Fruit fly (Drosophila melanogaster) whole organism, embryonic: ENCODE measurements around the gene Pp1-87B.

Source experiments
- Abd-B ChIP-seq: fragments of 200-800 bp; sonication (Bioruptor generic); optimal IDR thresholded peaks from 2 replicates; lab custom pipeline; 2018; ENCODE audit warnings: missing biosample characterization, mild to moderate bottlenecking, missing genetic modification characterization, moderate library complexity
- Ada2b ChIP-seq: fragments of 200-800 bp; sonication (Bioruptor generic); IDR thresholded peaks from 2 replicates; pipeline ENCODE4 v1.3.6; 2022; ENCODE audit warnings: missing biosample characterization, missing genetic modification characterization
- BEAF-32 ChIP-seq: fragments of 200-800 bp; sonication (Bioruptor generic); optimal IDR thresholded peaks from 3 replicates; lab custom pipeline; 2017; ENCODE audit warnings: missing biosample characterization, missing genetic modification characterization, mild to moderate bottlenecking, moderate library complexity, missing genetic modification reagents
- BtbVII ChIP-seq: fragments of 200-800 bp; sonication (Bioruptor generic); optimal IDR thresholded peaks from 3 replicates; lab custom pipeline; 2017; ENCODE audit warnings: missing biosample characterization, mild to moderate bottlenecking, missing genetic modification characterization
- CG10565 ChIP-seq: fragments of 200-800 bp; sonication (Bioruptor generic); optimal IDR thresholded peaks from 3 replicates; lab custom pipeline; 2016; ENCODE audit warnings: missing biosample characterization, mild to moderate bottlenecking, missing genetic modification characterization
- CG10654 ChIP-seq: fragments of 200-800 bp; sonication (Bioruptor generic); optimal IDR thresholded peaks from 2 replicates; lab custom pipeline; 2016; ENCODE audit warnings: missing biosample characterization, missing genetic modification characterization
- CG11695 ChIP-seq: fragments of 200-800 bp; sonication (Bioruptor generic); IDR thresholded peaks from 3 replicates; pipeline ENCODE4 v1.3.6; 2022; ENCODE audit warnings: missing biosample characterization, missing genetic modification characterization
- CG15073 ChIP-seq: fragments of 200-800 bp; sonication (Bioruptor generic); optimal IDR thresholded peaks from 2 replicates; lab custom pipeline; 2016; ENCODE audit warnings: missing biosample characterization, missing genetic modification characterization
- CG15269 ChIP-seq: fragments of 200-800 bp; sonication (Bioruptor generic); optimal IDR thresholded peaks from 2 replicates; lab custom pipeline; 2018; ENCODE audit warnings: missing biosample characterization, mild to moderate bottlenecking, missing genetic modification characterization, moderate library complexity
- CG15479 ChIP-seq: fragments of 200-800 bp; sonication (Bioruptor generic); optimal IDR thresholded peaks from 3 replicates; lab custom pipeline; 2019; ENCODE audit warnings: missing biosample characterization, mild to moderate bottlenecking, missing genetic modification characterization, moderate library complexity
- CG1602 ChIP-seq: fragments of 200-800 bp; sonication (Bioruptor generic); optimal IDR thresholded peaks from 3 replicates; lab custom pipeline; 2016; ENCODE audit warnings: missing biosample characterization, missing genetic modification characterization
- CG1832 ChIP-seq: fragments of 200-800 bp; sonication (Bioruptor generic); optimal IDR thresholded peaks from 2 replicates; lab custom pipeline; 2017; ENCODE audit warnings: missing biosample characterization, mild to moderate bottlenecking, missing genetic modification characterization, inconsistent platforms
- CG18476 ChIP-seq: fragments of 200-800 bp; sonication (Bioruptor generic); optimal IDR thresholded peaks from 2 replicates; lab custom pipeline; 2016; ENCODE audit warnings: missing biosample characterization, mild to moderate bottlenecking, missing genetic modification characterization
- CG31365 ChIP-seq: fragments of 200-800 bp; sonication (Bioruptor generic); optimal IDR thresholded peaks from 2 replicates; lab custom pipeline; 2018; ENCODE audit warnings: missing biosample characterization, mild to moderate bottlenecking, missing genetic modification characterization
- CG3407 ChIP-seq: fragments of 200-800 bp; sonication (Bioruptor generic); optimal IDR thresholded peaks from 2 replicates; lab custom pipeline; 2018; ENCODE audit warnings: missing biosample characterization, mild to moderate bottlenecking, missing genetic modification characterization
- CG4707 ChIP-seq: fragments of 200-800 bp; sonication (Bioruptor generic); optimal IDR thresholded peaks from 2 replicates; lab custom pipeline; 2018; ENCODE audit warnings: missing biosample characterization, mild to moderate bottlenecking, missing genetic modification characterization, moderate library complexity
- CG6254 ChIP-seq: fragments of 200-800 bp; sonication (Bioruptor generic); optimal IDR thresholded peaks from 3 replicates; lab custom pipeline; 2017; ENCODE audit warnings: mild to moderate bottlenecking, missing biosample characterization, missing genetic modification reagents, missing genetic modification characterization
- CG9437 ChIP-seq: fragments of 200-800 bp; sonication (Bioruptor generic); optimal IDR thresholded peaks from 2 replicates; lab custom pipeline; 2018; ENCODE audit warnings: missing biosample characterization, mild to moderate bottlenecking, missing genetic modification characterization
- D ChIP-seq, 2 experiments: fragments of 200-800 bp in 1 of 2; fragments of >200 bp in 1 of 2; sonication (Bioruptor generic) in 1 of 2; optimal IDR thresholded peaks; 2 replicates in 1 of 2; 3 replicates in 1 of 2; lab custom pipeline; 2017; ENCODE audit warnings: mild to moderate bottlenecking in 1 of 2, missing biosample characterization in 1 of 2, missing genetic modification characterization in 1 of 2, missing genetic modification reagents in 1 of 2
- D19B ChIP-seq: fragments of 200-800 bp; sonication (Bioruptor generic); optimal IDR thresholded peaks from 2 replicates; lab custom pipeline; 2017; ENCODE audit warnings: missing biosample characterization, mild to moderate bottlenecking, missing genetic modification characterization
- Drgx ChIP-seq: fragments of 200-800 bp; sonication (Bioruptor generic); IDR thresholded peaks from 2 replicates; pipeline ENCODE4 v1.3.6; 2022; ENCODE audit warnings: missing biosample characterization, missing genetic modification characterization
- H2.0 ChIP-seq: fragments of 200-800 bp; sonication (Bioruptor generic); IDR thresholded peaks from 2 replicates; pipeline ENCODE4 v1.3.6; 2022; ENCODE audit warnings: missing biosample characterization, missing genetic modification characterization
- HLH4C ChIP-seq: fragments of 200-800 bp; sonication (Bioruptor generic); IDR thresholded peaks from 3 replicates; pipeline ENCODE4 v1.3.6; 2022; ENCODE audit warnings: missing biosample characterization, missing genetic modification characterization; ENCODE audit not compliant: partially characterized antibody
- HLHmδ ChIP-seq: fragments of 200-800 bp; sonication (Bioruptor generic); optimal IDR thresholded peaks from 2 replicates; lab custom pipeline; 2018; ENCODE audit warnings: missing biosample characterization, mild to moderate bottlenecking, missing genetic modification characterization, moderate library complexity
- Hr39 ChIP-seq: fragments of >200 bp; optimal IDR thresholded peaks from 2 replicates; lab custom pipeline; 2017
- Mes4 ChIP-seq: fragments of 200-800 bp; sonication (Bioruptor generic); optimal IDR thresholded peaks from 2 replicates; lab custom pipeline; 2016; ENCODE audit warnings: missing biosample characterization, missing genetic modification characterization
- Neu2 ChIP-seq: fragments of 200-800 bp; sonication (Bioruptor generic); optimal IDR thresholded peaks from 3 replicates; lab custom pipeline; 2016; ENCODE audit warnings: missing biosample characterization, missing genetic modification characterization, borderline replicate concordance
- YL-1 ChIP-seq: fragments of 200-800 bp; sonication (Bioruptor generic); optimal IDR thresholded peaks from 3 replicates; lab custom pipeline; 2017; ENCODE audit warnings: missing biosample characterization, mild to moderate bottlenecking, missing genetic modification characterization
- amos ChIP-seq: fragments of 200-800 bp; sonication (Bioruptor generic); IDR thresholded peaks from 2 replicates; pipeline ENCODE4 v1.3.6; 2022; ENCODE audit warnings: missing biosample characterization, missing genetic modification characterization; ENCODE audit not compliant: partially characterized antibody
- emc ChIP-seq: fragments of 200-800 bp; sonication (Bioruptor generic); optimal IDR thresholded peaks from 2 replicates; lab custom pipeline; 2016; ENCODE audit warnings: missing biosample characterization, missing genetic modification characterization
- fd3F ChIP-seq: fragments of 200-800 bp; sonication (Bioruptor generic); optimal IDR thresholded peaks from 2 replicates; lab custom pipeline; 2018; ENCODE audit warnings: missing biosample characterization, mild to moderate bottlenecking, missing genetic modification characterization, moderate library complexity
- fd64A ChIP-seq: fragments of 200-800 bp; sonication (Bioruptor generic); optimal IDR thresholded peaks from 3 replicates; lab custom pipeline; 2018; ENCODE audit warnings: missing biosample characterization, mild to moderate bottlenecking, missing genetic modification characterization
- fu2 ChIP-seq: fragments of 200-800 bp; sonication (Bioruptor generic); optimal IDR thresholded peaks from 2 replicates; lab custom pipeline; 2016; ENCODE audit warnings: missing biosample characterization, missing genetic modification characterization
- her ChIP-seq: fragments of 200-800 bp; sonication (Bioruptor generic); optimal IDR thresholded peaks from 2 replicates; lab custom pipeline; 2016; ENCODE audit warnings: missing biosample characterization, missing genetic modification characterization
- knrl ChIP-seq: fragments of 200-800 bp; sonication (Bioruptor generic); IDR thresholded peaks from 3 replicates; pipeline ENCODE4 v1.3.6; 2022; ENCODE audit warnings: missing biosample characterization, missing genetic modification characterization; ENCODE audit not compliant: partially characterized antibody
- mirr ChIP-seq: fragments of 200-800 bp; sonication (Bioruptor generic); optimal IDR thresholded peaks from 3 replicates; lab custom pipeline; 2018; ENCODE audit warnings: missing biosample characterization, mild to moderate bottlenecking, missing genetic modification characterization
- pros ChIP-seq: fragments of 200-800 bp; sonication (Bioruptor generic); optimal IDR thresholded peaks from 3 replicates; lab custom pipeline; 2019; ENCODE audit warnings: missing biosample characterization, mild to moderate bottlenecking, missing genetic modification characterization, moderate library complexity
- run ChIP-seq: fragments of 200-800 bp; sonication (Bioruptor generic); optimal IDR thresholded peaks from 3 replicates; lab custom pipeline; 2018; ENCODE audit warnings: missing biosample characterization, mild to moderate bottlenecking, missing genetic modification characterization
- sisA ChIP-seq: fragments of 200-800 bp; sonication (Bioruptor generic); IDR thresholded peaks from 2 replicates; pipeline ENCODE4 v1.3.6; 2022; ENCODE audit warnings: missing biosample characterization, missing genetic modification characterization
- slbo ChIP-seq: fragments of 200-800 bp; sonication (Bioruptor generic); IDR thresholded peaks from 2 replicates; pipeline ENCODE4 v1.3.6; 2022; ENCODE audit warnings: missing biosample characterization, missing genetic modification characterization
- so ChIP-seq: fragments of 200-800 bp; sonication (Bioruptor generic); IDR thresholded peaks from 3 replicates; pipeline ENCODE4 v1.3.6; 2022; ENCODE audit warnings: missing biosample characterization, missing genetic modification characterization
- tap ChIP-seq: fragments of 200-800 bp; optimal IDR thresholded peaks from 3 replicates; lab custom pipeline; 2019; ENCODE audit warnings: missing biosample characterization, mild to moderate bottlenecking, missing genetic modification characterization, moderate library complexity
- toy ChIP-seq: fragments of 200-800 bp; sonication (Bioruptor generic); IDR thresholded peaks from 2 replicates; pipeline ENCODE4 v1.3.6; 2022; ENCODE audit warnings: missing biosample characterization, missing genetic modification characterization
- zen ChIP-seq: fragments of 200-800 bp; sonication (Bioruptor generic); optimal IDR thresholded peaks from 3 replicates; lab custom pipeline; 2018; ENCODE audit warnings: missing biosample characterization, mild to moderate bottlenecking, missing genetic modification characterization, moderate library complexity

Pp1-87B gene

DNA sequence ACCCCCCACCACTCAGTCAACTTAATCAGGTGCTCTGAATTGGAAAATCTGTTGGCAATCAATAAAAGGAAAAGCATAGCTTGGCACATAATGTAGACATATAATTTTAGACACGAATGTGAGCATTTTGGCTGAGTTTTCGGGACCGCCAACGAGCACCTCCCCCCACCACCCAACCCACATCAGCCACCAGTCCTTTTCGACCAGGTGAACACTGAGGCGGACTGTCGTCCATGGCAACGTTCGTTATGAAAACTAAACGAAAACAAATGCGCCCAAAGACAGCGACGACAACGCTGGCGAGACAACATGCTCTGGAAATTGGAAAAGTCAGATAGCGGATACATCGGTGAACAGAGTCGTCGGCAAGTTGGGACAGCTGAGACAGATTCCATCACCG is 42.7 kb downstream of the Pp1-87B start, which contains the start of gene GstD11:
TSS of gene GstD11 (plus strand) at position 301 of the 400 bp plus-strand sequence.
- TF ChIP-seq Mes4 (GFP tag; lab: Kevin White, UChicago) = no peak
- no peak for TF ChIP-seq amos (GFP tag; lab: Robert Waterston, UW)
- TF ChIP-seq D19B (GFP tag; lab: Kevin White, UChicago) = no peak
- TF ChIP-seq emc (GFP tag; lab: Kevin White, UChicago) = no peak
- TF ChIP-seq slbo (GFP tag; lab: Robert Waterston, UW) = no peak
- TF ChIP-seq CG11695 (GFP tag; lab: Robert Waterston, UW) = no peak
- TF ChIP-seq BtbVII (GFP tag; lab: Kevin White, UChicago) = no peak
- TF ChIP-seq fd64A (GFP tag; lab: Kevin White, UChicago) = no peak

DNA sequence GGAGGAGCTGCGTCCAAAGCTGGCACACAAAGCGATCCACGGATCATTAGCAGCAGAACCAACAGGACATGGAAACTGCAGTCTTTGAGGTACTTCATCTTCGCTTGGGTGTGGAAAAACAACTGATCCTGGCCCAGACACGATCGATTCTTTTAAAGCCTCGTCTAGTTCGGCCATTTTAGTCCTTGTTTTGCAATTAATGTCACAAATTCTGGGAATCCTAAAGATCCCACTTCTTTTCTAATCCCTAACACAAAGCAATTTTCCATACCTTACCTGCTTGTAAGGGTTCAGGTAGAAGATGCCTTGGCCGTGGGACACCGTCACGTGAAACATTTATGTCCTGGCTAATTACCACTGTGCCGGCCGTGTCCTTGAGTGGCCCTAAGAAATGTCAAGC is 43.2 kb downstream of the Pp1-87B start, which contains the start of gene CG10035:
TSS of gene CG10035 (minus strand) at position 129 of the 400 bp plus-strand sequence.
- TF ChIP-seq Neu2 (no peak), Abd-B (GFP tag; lab: Kevin White, UChicago) (no peak), D (optimal IDR thresholded peaks at IDR 0.05; lab: Kevin White, UChicago) (peak; percentile 55), D (GFP tag; optimal IDR thresholded peaks at IDR 0.05; lab: Kevin White, UChicago) (no peak), CG15479 (GFP tag; lab: Kevin White, UChicago) (peak; percentile 20), zen (tag; lab: Kevin White, UChicago) (peak; percentile 98), HLH4C (no peak), pros (GFP tag; lab: Kevin White, UChicago) (peak; percentile 12), tap (no peak)

DNA sequence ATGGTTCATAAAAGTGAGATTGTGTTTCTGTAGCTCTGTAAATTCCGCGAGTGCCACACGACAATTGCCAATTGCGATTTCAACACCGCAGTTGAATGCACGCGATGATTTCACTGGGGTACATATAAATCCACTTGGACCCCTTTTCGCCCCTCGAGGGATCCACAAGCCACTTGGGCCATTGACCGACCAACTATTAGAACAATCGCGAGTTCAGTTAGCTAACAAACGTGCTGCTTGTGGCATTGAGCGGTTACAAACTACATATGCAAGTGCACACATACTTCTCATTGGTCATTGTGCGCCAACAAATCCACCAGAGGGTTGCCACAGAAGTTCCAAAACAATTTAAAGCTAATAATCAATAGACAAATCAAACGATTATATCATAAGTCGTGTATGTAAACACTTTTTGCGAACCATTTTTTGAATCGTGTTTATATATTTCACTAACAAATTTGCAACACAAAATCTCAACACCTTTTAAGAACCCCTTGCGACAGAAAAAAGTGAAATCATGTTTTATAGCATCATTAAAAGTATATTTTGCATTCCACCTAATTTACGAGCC is 44.5 kb downstream of the Pp1-87B start:
- TF ChIP-seq Drgx (GFP tag; lab: Robert Waterston, UW) (peak; percentile 55), HLHmδ (GFP tag; lab: Kevin White, UChicago) (no peak), CG31365 (no peak), CG3407 (GFP tag; lab: Kevin White, UChicago) (no peak), CG9437 (GFP tag; lab: Kevin White, UChicago) (no peak), CG18476 (peak; percentile 79), H2.0 (GFP tag; lab: Robert Waterston, UW) (no peak), CG6254 (GFP tag; lab: Kevin White, UChicago) (no peak), knrl (GFP tag; lab: Robert Waterston, UW) (no peak), Hr39 (lab: Kevin White, UChicago) (no peak), YL-1 (no peak)
- TF ChIP-seq, all 482 proteins: peak for 2

DNA sequence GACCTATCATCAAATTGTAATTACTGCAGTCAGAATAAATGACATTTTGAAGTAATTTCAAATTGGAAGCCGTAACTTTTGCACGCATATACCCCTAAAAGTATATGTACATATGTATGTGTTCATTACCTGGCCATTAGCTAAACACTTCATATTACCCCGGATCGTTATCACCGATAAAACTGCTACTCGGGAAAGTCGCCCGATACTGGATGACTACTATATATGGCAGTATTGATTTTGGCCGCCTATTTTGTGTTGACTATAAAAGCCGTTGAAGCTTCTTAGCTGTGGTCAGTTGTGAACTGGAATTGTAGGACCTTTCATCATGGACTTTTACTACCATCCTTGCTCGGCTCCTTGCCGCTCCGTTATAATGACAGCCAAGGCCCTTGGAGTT is 46.0 kb downstream of the Pp1-87B start, which contains the start of gene GstD8:
TSS of gene GstD8 (plus strand) at position 301 of the 400 bp plus-strand sequence.
- TF ChIP-seq CG10565 (no peak), zen (tag; lab: Kevin White, UChicago) (peak; percentile 56)
- TF ChIP-seq, all 482 proteins: peak for 1

DNA sequence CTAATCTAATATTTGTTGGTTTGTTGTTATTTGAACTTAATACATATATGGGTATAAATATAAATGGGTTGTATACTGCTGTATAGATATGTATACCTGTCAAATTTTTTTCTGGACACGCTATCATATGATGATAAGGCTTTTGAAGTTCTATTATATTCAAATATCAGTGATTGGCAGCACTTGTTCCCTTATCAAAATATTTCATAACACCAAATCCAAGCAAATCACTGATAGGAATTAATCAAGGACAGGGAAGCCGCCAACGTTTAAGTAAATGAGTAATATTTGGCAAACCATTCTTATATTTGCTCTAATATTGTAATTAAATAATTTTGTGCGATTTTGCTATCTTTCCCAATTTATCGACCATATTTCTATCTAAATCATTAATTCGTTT is 46.5 kb downstream of the Pp1-87B start:
- TF ChIP-seq Ada2b (no peak), fu2 (GFP tag; lab: Kevin White, UChicago) (no peak), run (tag; lab: Kevin White, UChicago) (no peak), BEAF-32 (no peak), CG15269 (tag; lab: Kevin White, UChicago) (no peak), fd3F (GFP tag; lab: Kevin White, UChicago) (no peak), CG15073 (no peak), toy (GFP tag; lab: Robert Waterston, UW) (no peak), CG10654 (GFP tag; lab: Kevin White, UChicago) (no peak), her (no peak), CG1832 (GFP tag; lab: Kevin White, UChicago) (no peak), so (GFP tag; lab: Robert Waterston, UW) (no peak), CG1602 (GFP tag; lab: Kevin White, UChicago) (no peak), sisA (GFP tag; lab: Robert Waterston, UW) (no peak), mirr (peak; percentile 50), CG4707 (GFP tag; lab: Kevin White, UChicago) (no peak)
